Fruit fly (Drosophila melanogaster): ENCODE results near the gene Prat.

- TF ChIP-seq CG7368 (GFP tag; optimal IDR thresholded peaks at IDR 0.05) (no peak), Eip78C (GFP tag) (no peak), Sox14 (GFP tag; optimal IDR thresholded peaks at IDR 0.05) (no peak), CG11902 (GFP tag; optimal IDR thresholded peaks at IDR 0.05) (no peak)
These were observed 8.6 kb upstream of the Prat start, which contains the start of the genes CG10445 and lds for dm6 chr3R:7920196-7920595.
